Worm (Caenorhabditis elegans): ENCODE measurements around the gene srap-1.

The srap-1 gene

DNA sequence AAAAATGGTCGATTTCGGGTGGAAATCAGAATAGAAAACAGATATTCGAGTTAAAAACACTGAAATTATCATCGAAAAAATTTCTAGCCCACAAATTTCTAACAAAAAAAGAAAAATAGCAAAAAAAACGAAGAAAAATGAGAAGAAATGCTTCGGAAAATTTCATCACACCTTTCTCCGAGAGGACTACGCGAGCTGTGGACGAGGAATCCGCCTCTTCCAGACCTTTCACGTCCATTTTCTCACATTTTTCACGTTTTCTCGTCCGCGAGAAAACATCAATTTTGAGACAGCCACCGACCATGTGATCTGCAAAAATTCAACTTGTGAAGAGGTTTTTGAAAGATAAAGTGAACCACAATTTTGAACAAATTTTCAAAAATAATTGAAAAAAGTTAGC is 26.6 kb upstream of the srap-1 start:
- TF ChIP-seq nhr-71 (tag; optimal IDR thresholded peaks at IDR 0.05) (peak; percentile 15), rnt-1 (tag; optimal IDR thresholded peaks at IDR 0.05) (peak; percentile 49), snu-23 (GFP tag; optimal IDR thresholded peaks at IDR 0.05) (no peak), aly-2 (tag; optimal IDR thresholded peaks at IDR 0.05) (no peak), dpl-1 (GFP tag; optimal IDR thresholded peaks at IDR 0.05) (peak in 1 of 3 experiments; percentile 3), jun-1 (tag; optimal IDR thresholded peaks at IDR 0.05) (no peak), lin-15B (tag; optimal IDR thresholded peaks at IDR 0.05) (no peak), nhr-76 (tag; optimal IDR thresholded peaks at IDR 0.05) (no peak), lin-35 (GFP tag; optimal IDR thresholded peaks at IDR 0.05) (no peak), F16B12.6 (tag; optimal IDR thresholded peaks at IDR 0.05) (no peak), irx-1 (tag; optimal IDR thresholded peaks at IDR 0.05) (no peak), efl-1 (optimal IDR thresholded peaks at IDR 0.05) (no peak), efl-1 (GFP tag; optimal IDR thresholded peaks at IDR 0.05 in 1 of 2) (peak in 1 of 2 experiments; percentile 73), skn-1 (tag; optimal IDR thresholded peaks at IDR 0.05) (peak; percentile 1), unc-62 (GFP tag; optimal IDR thresholded peaks at IDR 0.05) (no peak), ztf-11 (tag; optimal IDR thresholded peaks at IDR 0.05) (no peak), ceh-90 (tag; optimal IDR thresholded peaks at IDR 0.05) (peak; percentile 10)

- TF ChIP-seq hpl-2 (GFP tag; optimal IDR thresholded peaks at IDR 0.05) (no peak), egl-13 (tag; optimal IDR thresholded peaks at IDR 0.05) (no peak), blmp-1 (tag; optimal IDR thresholded peaks at IDR 0.05) (no peak), nhr-19 (GFP tag; conservative IDR thresholded peaks at IDR 0.05) (no peak), unc-30 (tag; optimal IDR thresholded peaks at IDR 0.05) (no peak), unc-98 (GFP tag; IDR thresholded peaks at IDR 0.05) (no peak), pqm-1 (tag; optimal IDR thresholded peaks at IDR 0.05) (no peak), ztf-11 (tag; optimal IDR thresholded peaks at IDR 0.05) (no peak), dpl-1 (GFP tag; optimal IDR thresholded peaks at IDR 0.05) (no peak), hlh-4 (tag; optimal IDR thresholded peaks at IDR 0.05) (no peak), fkh-8 (tag; optimal IDR thresholded peaks at IDR 0.05) (no peak), pax-3 (tag; optimal IDR thresholded peaks at IDR 0.05) (no peak), ceh-63 (GFP tag; optimal IDR thresholded peaks at IDR 0.05) (no peak), irx-1 (tag; optimal IDR thresholded peaks at IDR 0.05) (no peak), lin-15B (tag; optimal IDR thresholded peaks at IDR 0.05) (no peak), sup-37 (GFP tag; optimal IDR thresholded peaks at IDR 0.05) (no peak), alr-1 (tag; optimal IDR thresholded peaks at IDR 0.05; ENCODE audit: borderline replicate concordance) (no peak), snpc-4 (tag; optimal IDR thresholded peaks at IDR 0.05) (no peak), tbx-2 (tag; optimal IDR thresholded peaks at IDR 0.05) (no peak)
Observed at ce11 chrII:11177376-11177775, 25.6 kb upstream of the srap-1 start, which contains the start of gene F37H8.6. TSS of gene F37H8.6 (minus strand) at chrII:11177476.

- TF ChIP-seq efl-3 (GFP tag; optimal IDR thresholded peaks at IDR 0.05) (no peak), nhr-85 (tag) (peak; percentile 61)
Observed at ce11 chrII:11178737-11179136, 24.3 kb upstream of the srap-1 start.

DNA sequence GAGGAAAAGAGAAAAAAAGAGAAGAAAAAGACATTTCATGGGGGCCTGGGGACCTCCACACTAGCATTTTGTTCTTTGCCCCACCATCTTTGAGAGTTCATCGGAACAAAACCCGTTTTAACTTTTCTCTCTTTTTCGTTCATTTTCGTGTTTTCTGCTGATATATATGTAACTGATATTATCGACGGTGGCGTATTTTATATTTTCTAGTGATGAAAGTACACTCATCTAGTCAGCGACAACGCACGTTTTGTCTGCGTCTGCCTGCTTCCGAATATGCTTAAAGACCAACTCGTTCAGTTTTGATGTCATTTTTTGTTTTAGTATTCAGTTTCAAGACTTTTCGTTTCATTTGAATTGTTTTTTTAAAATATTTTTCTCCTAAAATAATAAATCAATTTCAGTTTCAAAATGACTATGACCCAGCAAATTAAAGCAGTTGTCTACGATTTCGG is 21.7 kb upstream of the srap-1 start, which contains the start of gene bigr-1:
Gene bigr-1, plus strand, starts transcription at position 405 of the 455 bp plus-strand sequence.
- peak; percentile 25 for TF ChIP-seq snu-23 (GFP tag; optimal IDR thresholded peaks at IDR 0.05)
- no peak for TF ChIP-seq vab-15 (tag; optimal IDR thresholded peaks at IDR 0.05)
- TF ChIP-seq nhr-19 (GFP tag; conservative IDR thresholded peaks at IDR 0.05) = 0 out of 2 replicates have a peak, but pooled peaks have one; percentile 4
- TF ChIP-seq hlh-17 (GFP tag; optimal IDR thresholded peaks at IDR 0.05; ENCODE audit: borderline replicate concordance) = no peak
- peak; percentile 51 for TF ChIP-seq nhr-20 (tag; optimal IDR thresholded peaks at IDR 0.05)
- TF ChIP-seq lsy-2 (tag; optimal IDR thresholded peaks at IDR 0.05) = no peak
- TF ChIP-seq lin-15B (tag; optimal IDR thresholded peaks at IDR 0.05) = no peak
- peak; percentile 2 for TF ChIP-seq tbx-2 (tag; optimal IDR thresholded peaks at IDR 0.05)
- TF ChIP-seq nhr-12 (tag; optimal IDR thresholded peaks at IDR 0.05) = no peak
- TF ChIP-seq sptf-1 (tag; optimal IDR thresholded peaks at IDR 0.05) = no peak
- peak; percentile 37 for TF ChIP-seq nhr-71 (tag; optimal IDR thresholded peaks at IDR 0.05)
- TF ChIP-seq efl-1 (optimal IDR thresholded peaks at IDR 0.05) = no peak
- no peak for TF ChIP-seq efl-1 (GFP tag; optimal IDR thresholded peaks at IDR 0.05 in 1 of 2)
- TF ChIP-seq egl-27 (tag; optimal IDR thresholded peaks at IDR 0.05) = no peak
- peak; percentile 45 for TF ChIP-seq lin-14 (GFP tag; optimal IDR thresholded peaks at IDR 0.05)
- TF ChIP-seq ces-1 (GFP tag; optimal IDR thresholded peaks at IDR 0.05) = no peak
- TF ChIP-seq C04F5.9 (tag; optimal IDR thresholded peaks at IDR 0.05) = no peak
- no peak for TF ChIP-seq mep-1 (tag; optimal IDR thresholded peaks at IDR 0.05)
- TF ChIP-seq fkh-8 (tag; optimal IDR thresholded peaks at IDR 0.05) = peak; percentile 44
- TF ChIP-seq nhr-237 (tag; optimal IDR thresholded peaks at IDR 0.05) = no peak
- peak; percentile 9 for TF ChIP-seq elt-2 (tag; optimal IDR thresholded peaks at IDR 0.05)
- TF ChIP-seq ceh-82 (tag; optimal IDR thresholded peaks at IDR 0.05) = peak in 1 of 3 experiments; percentile 3
- TF ChIP-seq lin-35 (GFP tag; optimal IDR thresholded peaks at IDR 0.05) = peak in 1 of 2 experiments; percentile 27
